Worm (Caenorhabditis elegans) whole organism, L1 larva: ENCODE results near the gene tag-329.

ENCODE experiments used
- C04F5.9 ChIP-seq: sonication (generic microtip); optimal IDR thresholded peaks from 2 replicates; lab custom pipeline; 2016; ENCODE audit warnings: missing genetic modification characterization, missing compliant biosample characterization
- C16A3.4 ChIP-seq: fragments of 150-350 bp; optimal IDR thresholded peaks from 2 replicates; lab custom pipeline; 2014; ENCODE audit warnings: missing biosample characterization, missing genetic modification characterization
- C34B4.2 ChIP-seq: sonication (generic microtip); optimal IDR thresholded peaks from 2 replicates; lab custom pipeline; 2017; ENCODE audit warnings: mild to moderate bottlenecking, missing genetic modification characterization, missing compliant biosample characterization
- F16B12.6 ChIP-seq: fragments of 150-350 bp; optimal IDR thresholded peaks from 2 replicates; lab custom pipeline; 2014; ENCODE audit warnings: missing biosample characterization, missing genetic modification characterization
- alr-1 ChIP-seq: fragments of 200-800 bp; sonication (Bioruptor generic); optimal IDR thresholded peaks from 2 replicates; lab custom pipeline; 2018; ENCODE audit warnings: borderline replicate concordance, mild to moderate bottlenecking, missing genetic modification characterization, missing compliant biosample characterization
- aly-2 ChIP-seq: fragments of 150-350 bp; optimal IDR thresholded peaks from 2 replicates; lab custom pipeline; 2014; ENCODE audit warnings: missing biosample characterization, missing genetic modification characterization
- ama-1 ChIP-seq: fragments of 150-350 bp; optimal IDR thresholded peaks from 2 replicates; lab custom pipeline; 2014
- blmp-1 ChIP-seq: fragments of 150-350 bp; optimal IDR thresholded peaks from 2 replicates; lab custom pipeline; 2014; ENCODE audit warnings: missing biosample characterization, missing genetic modification characterization
- ceh-8 ChIP-seq: fragments of 200-800 bp; sonication (Bioruptor generic); optimal IDR thresholded peaks from 2 replicates; lab custom pipeline; 2018; ENCODE audit warnings: mild to moderate bottlenecking, missing genetic modification characterization, moderate library complexity, missing compliant biosample characterization
- ceh-88 ChIP-seq: fragments of 200-800 bp; sonication (Bioruptor generic); IDR thresholded peaks from 2 replicates; pipeline ENCODE4 v1.3.6; 2022; ENCODE audit warnings: missing genetic modification characterization, missing compliant biosample characterization
- ceh-90 ChIP-seq: sonication (generic microtip); optimal IDR thresholded peaks from 2 replicates; lab custom pipeline; 2016; ENCODE audit warnings: missing genetic modification characterization, missing compliant biosample characterization
- ces-1 ChIP-seq: fragments of 150-350 bp; optimal IDR thresholded peaks from 2 replicates; lab custom pipeline; 2014; ENCODE audit warnings: missing biosample characterization, missing genetic modification reagents, missing genetic modification characterization
- dpl-1 ChIP-seq, 3 experiments: fragments of 150-350 bp in 2 of 3; sonication (generic microtip) in 1 of 3; optimal IDR thresholded peaks; 2 replicates each; lab custom pipeline; 2014 to 2017; ENCODE audit warnings: missing biosample characterization in 3 of 3, missing genetic modification characterization in 3 of 3, missing genetic modification reagents in 3 of 3
- egl-13 ChIP-seq: sonication (generic microtip); optimal IDR thresholded peaks from 2 replicates; lab custom pipeline; 2016; ENCODE audit warnings: missing genotype, missing genetic modification reagents, missing genetic modification characterization, missing compliant biosample characterization
- egl-27 ChIP-seq, 2 experiments: fragments of 150-350 bp in 1 of 2; sonication (generic microtip); optimal IDR thresholded peaks; 3 replicates each; lab custom pipeline; 2017 to 2018; ENCODE audit warnings: missing biosample characterization in 2 of 2, missing genetic modification characterization in 2 of 2, missing genetic modification reagents in 2 of 2
- elt-2 ChIP-seq: sonication (generic microtip); optimal IDR thresholded peaks from 2 replicates; lab custom pipeline; 2016; ENCODE audit warnings: missing genetic modification characterization, mild to moderate bottlenecking, inconsistent platforms, missing compliant biosample characterization, missing genetic modification reagents
- ets-5 ChIP-seq: fragments of 200-800 bp; sonication (Bioruptor generic); IDR thresholded peaks from 2 replicates; pipeline ENCODE4 v1.3.6; 2022; ENCODE audit warnings: missing genetic modification characterization, missing compliant biosample characterization
- fkh-4 ChIP-seq: sonication (generic microtip); optimal IDR thresholded peaks from 2 replicates; lab custom pipeline; 2016; ENCODE audit warnings: missing compliant biosample characterization, missing genetic modification characterization, borderline replicate concordance
- fos-1 ChIP-seq: fragments of 150-350 bp; optimal IDR thresholded peaks from 2 replicates; lab custom pipeline; 2014; ENCODE audit warnings: missing biosample characterization, missing genetic modification characterization
- hlh-4 ChIP-seq: sonication (generic microtip); optimal IDR thresholded peaks from 2 replicates; lab custom pipeline; 2016; ENCODE audit warnings: mild to moderate bottlenecking, missing genetic modification characterization, missing compliant biosample characterization
- irx-1 ChIP-seq: sonication (generic microtip); optimal IDR thresholded peaks from 2 replicates; lab custom pipeline; 2016; ENCODE audit warnings: missing genetic modification characterization, missing compliant biosample characterization
- isw-1 ChIP-seq: fragments of 200-800 bp; sonication (Bioruptor generic); IDR thresholded peaks from 2 replicates; pipeline ENCODE4 v1.3.6; 2022; ENCODE audit warnings: missing genetic modification characterization, missing compliant biosample characterization
- jun-1 ChIP-seq: fragments of 150-350 bp; optimal IDR thresholded peaks from 2 replicates; lab custom pipeline; 2014; ENCODE audit warnings: missing biosample characterization, missing genetic modification reagents, missing genetic modification characterization
- lin-13 ChIP-seq: fragments of 150-350 bp; optimal IDR thresholded peaks from 2 replicates; lab custom pipeline; 2014; ENCODE audit warnings: missing biosample characterization, missing genetic modification reagents, missing genetic modification characterization
- lin-14 ChIP-seq: fragments of 200-800 bp; sonication (Bioruptor generic); optimal IDR thresholded peaks from 2 replicates; lab custom pipeline; 2018; ENCODE audit warnings: mild to moderate bottlenecking, missing genetic modification characterization, moderate library complexity, missing compliant biosample characterization
- lin-15B ChIP-seq: fragments of 150-350 bp; sonication (generic microtip); optimal IDR thresholded peaks from 3 replicates; lab custom pipeline; 2014; ENCODE audit warnings: missing biosample characterization, missing genetic modification characterization
- lin-35 ChIP-seq, 2 experiments: fragments of 150-350 bp; optimal IDR thresholded peaks; 2 replicates each; lab custom pipeline; 2014; ENCODE audit warnings: missing biosample characterization in 2 of 2, missing genetic modification characterization in 2 of 2, missing genetic modification reagents in 2 of 2
- mdl-1 ChIP-seq, 2 experiments: fragments of 150-350 bp; optimal IDR thresholded peaks; 2 replicates each; lab custom pipeline; 2014 to 2017; ENCODE audit warnings: missing biosample characterization in 2 of 2, missing genetic modification characterization in 2 of 2, inconsistent platforms in 1 of 2
- mef-2 ChIP-seq: fragments of 150-350 bp; optimal IDR thresholded peaks from 2 replicates; lab custom pipeline; 2014; ENCODE audit warnings: missing biosample characterization, missing genetic modification characterization
- mep-1 ChIP-seq: fragments of 150-350 bp; optimal IDR thresholded peaks from 2 replicates; lab custom pipeline; 2014; ENCODE audit warnings: missing biosample characterization, missing genetic modification characterization
- nhr-11 ChIP-seq: fragments of 150-350 bp; optimal IDR thresholded peaks from 2 replicates; lab custom pipeline; 2014; ENCODE audit warnings: missing biosample characterization, missing genetic modification characterization
- nhr-12 ChIP-seq: sonication (generic microtip); optimal IDR thresholded peaks from 2 replicates; lab custom pipeline; 2017; ENCODE audit warnings: missing biosample characterization, missing genetic modification characterization
- nhr-20 ChIP-seq: sonication (generic microtip); optimal IDR thresholded peaks from 2 replicates; lab custom pipeline; 2016; ENCODE audit warnings: mild to moderate bottlenecking, missing genetic modification characterization, missing compliant biosample characterization
- nhr-28 ChIP-seq: fragments of 150-350 bp; optimal IDR thresholded peaks from 2 replicates; lab custom pipeline; 2014; ENCODE audit warnings: missing biosample characterization, missing genetic modification characterization
- nhr-47 ChIP-seq: sonication (generic microtip); optimal IDR thresholded peaks from 2 replicates; lab custom pipeline; 2016; ENCODE audit warnings: mild to moderate bottlenecking, missing genetic modification characterization, moderate library complexity, missing compliant biosample characterization
- nhr-71 ChIP-seq: sonication (generic microtip); optimal IDR thresholded peaks from 2 replicates; lab custom pipeline; 2016; ENCODE audit warnings: mild to moderate bottlenecking, missing genetic modification characterization, moderate library complexity, missing compliant biosample characterization
- nhr-76 ChIP-seq: sonication (generic microtip); optimal IDR thresholded peaks from 2 replicates; lab custom pipeline; 2017; ENCODE audit warnings: missing biosample characterization, missing genetic modification characterization
- nhr-84 ChIP-seq: sonication (generic microtip); optimal IDR thresholded peaks from 2 replicates; lab custom pipeline; 2017; ENCODE audit warnings: missing biosample characterization, missing genetic modification characterization
- pag-3 ChIP-seq: sonication (generic microtip); optimal IDR thresholded peaks from 2 replicates; lab custom pipeline; 2017; ENCODE audit warnings: missing genetic modification characterization, mild to moderate bottlenecking, missing compliant biosample characterization, antibody characterized with exemption, borderline replicate concordance; ENCODE audit not compliant: insufficient read depth
- rnt-1 ChIP-seq: sonication (generic microtip); optimal IDR thresholded peaks from 2 replicates; lab custom pipeline; 2016; ENCODE audit warnings: mild to moderate bottlenecking, missing genetic modification characterization, moderate library complexity, missing compliant biosample characterization
- skn-1 ChIP-seq: fragments of 150-350 bp; optimal IDR thresholded peaks from 2 replicates; lab custom pipeline; 2014; ENCODE audit warnings: missing biosample characterization, missing genetic modification characterization
- snu-23 ChIP-seq: sonication (generic microtip); optimal IDR thresholded peaks from 2 replicates; lab custom pipeline; 2016; ENCODE audit warnings: missing genetic modification characterization, missing compliant biosample characterization
- sptf-1 ChIP-seq: fragments of 150-350 bp; optimal IDR thresholded peaks from 2 replicates; lab custom pipeline; 2014; ENCODE audit warnings: missing biosample characterization, missing genetic modification characterization
- unc-30 ChIP-seq: sonication (generic microtip); optimal IDR thresholded peaks from 2 replicates; lab custom pipeline; 2017; ENCODE audit warnings: missing biosample characterization, missing genetic modification characterization
- unc-62 ChIP-seq: fragments of 150-350 bp; optimal IDR thresholded peaks from 2 replicates; lab custom pipeline; 2014; ENCODE audit warnings: missing biosample characterization, missing genetic modification reagents, missing genetic modification characterization
- unc-98 ChIP-seq: fragments of 200-800 bp; sonication (Bioruptor generic); IDR thresholded peaks from 2 replicates; pipeline ENCODE4 v1.3.6; 2022; ENCODE audit warnings: missing genetic modification characterization, missing compliant biosample characterization
- vab-15 ChIP-seq: sonication (generic microtip); optimal IDR thresholded peaks from 2 replicates; lab custom pipeline; 2017; ENCODE audit warnings: missing genotype, mild to moderate bottlenecking, missing genetic modification characterization, missing compliant biosample characterization
- xbp-1 ChIP-seq: sonication (generic microtip); optimal IDR thresholded peaks from 2 replicates; lab custom pipeline; 2016; ENCODE audit warnings: missing genetic modification characterization, missing compliant biosample characterization
- zag-1 ChIP-seq: fragments of 150-350 bp; optimal IDR thresholded peaks from 2 replicates; lab custom pipeline; 2014; ENCODE audit warnings: missing biosample characterization, missing genetic modification characterization

tag-329 gene

DNA sequence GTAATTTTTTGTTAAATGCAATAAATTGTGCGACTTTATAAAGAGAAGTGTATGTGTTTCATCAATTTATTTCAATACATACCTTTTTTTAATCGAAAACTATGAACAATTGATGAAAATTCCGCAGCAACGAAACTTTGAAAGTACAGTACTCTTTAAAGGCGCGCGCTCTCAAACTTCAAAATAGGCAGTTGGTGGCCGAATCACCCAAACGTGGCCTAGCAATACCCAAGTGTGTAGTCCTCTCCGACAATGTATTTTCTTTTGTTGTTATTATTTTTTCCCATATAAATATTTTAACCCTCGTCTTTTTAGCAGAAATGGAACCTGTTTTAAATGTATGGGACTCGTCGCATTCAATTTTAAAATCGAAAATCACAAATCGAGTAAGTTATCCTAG, 1.8 kb downstream of the tag-329 start, which contains the start of gene C50F4.4 (continued):
- peak; percentile 69 for TF ChIP-seq nhr-71
- TF ChIP-seq xbp-1 = peak; percentile 62
- no peak for TF ChIP-seq unc-98 (GFP tag; lab: Robert Waterston, UW)
- peak; percentile 67 for TF ChIP-seq nhr-47 (tag; lab: Kevin White, UChicago)
- no peak for TF ChIP-seq elt-2 (tag; lab: Kevin White, UChicago)
- no peak for TF ChIP-seq nhr-12 (tag; lab: Kevin White, UChicago)
- TF ChIP-seq F16B12.6 (tag; lab: Kevin White, UChicago) = no peak
- peak; percentile 74 for TF ChIP-seq ceh-90 (tag; lab: Kevin White, UChicago)
- TF ChIP-seq irx-1 = peak; percentile 70
- no peak for TF ChIP-seq nhr-28 (tag; lab: Kevin White, UChicago)
- TF ChIP-seq ets-5 (GFP tag; lab: Robert Waterston, UW) = no peak
- TF ChIP-seq nhr-11 (tag; lab: Kevin White, UChicago) = no peak
- peak; percentile 29 to 33 for TF ChIP-seq lin-35 (GFP tag; optimal IDR thresholded peaks at IDR 0.05; lab: Kevin White, UChicago)
- TF ChIP-seq C16A3.4 = no peak
- no peak for TF ChIP-seq unc-62 (GFP tag; lab: Kevin White, UChicago)
- no peak for TF ChIP-seq mef-2 (tag; lab: Kevin White, UChicago)
- TF ChIP-seq snu-23 = peak; percentile 55
- TF ChIP-seq unc-30 (tag; lab: Kevin White, UChicago) = no peak
- no peak for TF ChIP-seq ces-1
- peak; percentile 20 to 65 (median 38) for TF ChIP-seq dpl-1 (GFP tag; optimal IDR thresholded peaks at IDR 0.05; lab: Kevin White, UChicago)
- no peak for TF ChIP-seq skn-1 (tag; lab: Kevin White, UChicago)
- TF ChIP-seq alr-1 (tag; lab: Kevin White, UChicago) = no peak
- TF ChIP-seq mep-1 (tag; lab: Kevin White, UChicago) = peak; percentile 12
- no peak for TF ChIP-seq lin-13 (GFP tag; lab: Kevin White, UChicago)
- peak; percentile 64 for TF ChIP-seq fkh-4
- TF ChIP-seq egl-27 (tag; optimal IDR thresholded peaks at IDR 0.05; lab: Kevin White, UChicago) = no peak
- no peak for TF ChIP-seq pag-3 (tag; lab: Kevin White, UChicago)
- TF ChIP-seq sptf-1 (tag; lab: Kevin White, UChicago) = no peak
- TF ChIP-seq isw-1 (GFP tag; lab: Robert Waterston, UW) = no peak
- TF ChIP-seq nhr-20 (tag; lab: Kevin White, UChicago) = peak; percentile 53
- no peak for TF ChIP-seq ama-1 (lab: Kevin White, UChicago)
- no peak for TF ChIP-seq vab-15 (tag; lab: Kevin White, UChicago)
- TF ChIP-seq nhr-84 = no peak
- no peak for TF ChIP-seq ceh-8 (GFP tag; lab: Kevin White, UChicago)
- no peak for TF ChIP-seq zag-1 (tag; lab: Kevin White, UChicago)
- TF ChIP-seq jun-1 (tag; lab: Kevin White, UChicago) = no peak
- no peak for TF ChIP-seq nhr-76
- TF ChIP-seq hlh-4 (tag; lab: Kevin White, UChicago) = no peak
- TF ChIP-seq C34B4.2 (tag; lab: Kevin White, UChicago) = no peak
- TF ChIP-seq lin-15B (tag; lab: Kevin White, UChicago) = no peak
- TF ChIP-seq rnt-1 (tag; lab: Kevin White, UChicago) = peak; percentile 93
- no peak for TF ChIP-seq ceh-88
- TF ChIP-seq aly-2 (tag; lab: Kevin White, UChicago) = no peak
- no peak for TF ChIP-seq mdl-1 (tag; optimal IDR thresholded peaks at IDR 0.05; lab: Kevin White, UChicago)

- no peak for TF ChIP-seq C04F5.9 (tag; lab: Kevin White, UChicago)
- no peak for TF ChIP-seq mef-2 (tag; lab: Kevin White, UChicago)
- TF ChIP-seq ces-1 = no peak
- TF ChIP-seq fos-1 (tag; lab: Kevin White, UChicago) = no peak
- no peak for TF ChIP-seq lin-15B (tag; lab: Kevin White, UChicago)
- no peak for TF ChIP-seq egl-13
- no peak for TF ChIP-seq blmp-1 (tag; lab: Kevin White, UChicago)
- no peak for TF ChIP-seq lin-14 (GFP tag; lab: Kevin White, UChicago)
- TF ChIP-seq skn-1 (tag; lab: Kevin White, UChicago) = no peak
- no peak for TF ChIP-seq xbp-1
Observed at ce11 chrV:9539638-9540037, 4.9 kb downstream of the tag-329 start, which contains the start of gene C50F4.12. Gene C50F4.12 (minus strand): TSS chrV:9539738.
